Fruit fly (Drosophila melanogaster) whole organism, adult: ENCODE measurements around the gene GAPsec.

Experiments used
- CG33017 ChIP-seq: fragments of 200-800 bp; sonication (Bioruptor generic); optimal IDR thresholded peaks from 2 replicates; lab custom pipeline; 2018; ENCODE audit warnings: missing biosample characterization, mild to moderate bottlenecking, missing genetic modification characterization, moderate library complexity
- CG5204 ChIP-seq: fragments of 200-800 bp; sonication (Bioruptor generic); optimal IDR thresholded peaks from 2 replicates; lab custom pipeline; 2016; ENCODE audit warnings: missing biosample characterization, missing genetic modification characterization
- CG7101 ChIP-seq: fragments of 200-800 bp; sonication (Bioruptor generic); optimal IDR thresholded peaks from 2 replicates; lab custom pipeline; 2018; ENCODE audit warnings: missing biosample characterization, mild to moderate bottlenecking, missing genetic modification characterization, moderate library complexity
- Mnt ChIP-seq: fragments of 200-800 bp; sonication (Bioruptor generic); optimal IDR thresholded peaks from 2 replicates; lab custom pipeline; 2016; ENCODE audit warnings: missing biosample characterization, mild to moderate bottlenecking, missing genetic modification characterization
- bab1 ChIP-seq: fragments of 200-800 bp; sonication (Bioruptor generic); optimal IDR thresholded peaks from 3 replicates; lab custom pipeline; 2019; ENCODE audit warnings: missing biosample characterization, mild to moderate bottlenecking, missing genetic modification characterization, moderate library complexity

dm6 chr3L:8616935-8617334 is 6.8 kb downstream of the GAPsec start, which contains the start of gene S-Lap1:
- TF ChIP-seq CG33017 (no peak), bab1 (GFP tag; lab: Kevin White, UChicago) (no peak), Mnt (GFP tag; lab: Kevin White, UChicago) (no peak), CG5204 (GFP tag; lab: Kevin White, UChicago) (no peak), CG7101 (tag; lab: Kevin White, UChicago) (no peak)
